Worm (Caenorhabditis elegans) whole organism, midembryonic: ENCODE results near the gene dao-2.

Experiments
- T22C8.4 ChIP-seq: fragments of 200-800 bp; sonication (Bioruptor generic); IDR thresholded peaks from 2 replicates; pipeline ENCODE4 v1.3.6; 2022; ENCODE audit warnings: missing genetic modification characterization, missing compliant biosample characterization
- cog-1 ChIP-seq: sonication (generic microtip); optimal IDR thresholded peaks from 2 replicates; lab custom pipeline; 2016; ENCODE audit warnings: missing genetic modification characterization, missing compliant biosample characterization
- flt-1 ChIP-seq: fragments of 200-800 bp; sonication (Bioruptor generic); IDR thresholded peaks from 2 replicates; pipeline ENCODE4 v1.3.6; 2022; ENCODE audit warnings: missing genetic modification characterization, missing compliant biosample characterization
- klf-2 ChIP-seq: fragments of 200-800 bp; sonication (Bioruptor generic); conservative IDR thresholded peaks from 2 replicates; pipeline ENCODE4 v1.3.6; 2022; ENCODE audit warnings: missing genetic modification reagents, missing genetic modification characterization, missing compliant biosample characterization
- med-1 ChIP-seq: sonication (generic microtip); optimal IDR thresholded peaks from 2 replicates; lab custom pipeline; 2017; ENCODE audit warnings: missing genetic modification characterization, mild to moderate bottlenecking, missing compliant biosample characterization, antibody characterized with exemption, missing genetic modification reagents; ENCODE audit not compliant: insufficient read depth
- ref-1 ChIP-seq: fragments of 200-800 bp; sonication (Bioruptor generic); conservative IDR thresholded peaks from 2 replicates; pipeline ENCODE4 v1.3.6; 2022; ENCODE audit warnings: missing genetic modification reagents, missing genetic modification characterization, missing compliant biosample characterization
- tab-1 ChIP-seq: fragments of 200-800 bp; sonication (Bioruptor generic); IDR thresholded peaks from 2 replicates; pipeline ENCODE4 v1.3.6; 2022; ENCODE audit warnings: missing genetic modification characterization, missing compliant biosample characterization
- ztf-23 ChIP-seq: fragments of 200-800 bp; sonication (Bioruptor generic); IDR thresholded peaks from 2 replicates; pipeline ENCODE4 v1.3.6; 2022; ENCODE audit warnings: missing genetic modification reagents, missing genetic modification characterization, missing compliant biosample characterization
- ztf-29 ChIP-seq: fragments of 200-800 bp; sonication (Bioruptor generic); IDR thresholded peaks from 2 replicates; pipeline ENCODE4 v1.3.6; 2022; ENCODE audit warnings: missing genetic modification reagents, missing genetic modification characterization, missing compliant biosample characterization

dao-2 gene

ce11 chrII:4560068-4560467 lies 2.7 kb upstream of the dao-2 start, which contains the start of gene M03A1.8:
Gene M03A1.8, plus strand, starts transcription at chrII:4560336.
- TF ChIP-seq flt-1 (no peak), med-1 (GFP tag; lab: Kevin White, UChicago) (no peak), ref-1 (GFP tag; lab: Robert Waterston, UW) (no peak), T22C8.4 (GFP tag; lab: Robert Waterston, UW) (no peak), cog-1 (tag; lab: Kevin White, UChicago) (no peak), tab-1 (no peak), ztf-23 (GFP tag; lab: Robert Waterston, UW) (no peak), klf-2 (no peak), ztf-29 (GFP tag; lab: Robert Waterston, UW) (no peak)

ce11 chrII:4565205-4565604 lies 2.5 kb downstream of the dao-2 start:
- TF ChIP-seq ztf-29 (GFP tag; lab: Robert Waterston, UW) (no peak), klf-2 (no peak), med-1 (GFP tag; lab: Kevin White, UChicago) (no peak), ref-1 (GFP tag; lab: Robert Waterston, UW) (no peak), T22C8.4 (GFP tag; lab: Robert Waterston, UW) (no peak), tab-1 (no peak), flt-1 (no peak), cog-1 (tag; lab: Kevin White, UChicago) (no peak), ztf-23 (GFP tag; lab: Robert Waterston, UW) (no peak)

- TF ChIP-seq tab-1: no peak
- TF ChIP-seq med-1 (GFP tag; lab: Kevin White, UChicago): no peak
- TF ChIP-seq flt-1: no peak
- no peak for TF ChIP-seq ztf-23 (GFP tag; lab: Robert Waterston, UW)
- no peak for TF ChIP-seq cog-1 (tag; lab: Kevin White, UChicago)
- TF ChIP-seq klf-2: no peak
- TF ChIP-seq ztf-29 (GFP tag; lab: Robert Waterston, UW): no peak
- TF ChIP-seq ref-1 (GFP tag; lab: Robert Waterston, UW): no peak
- no peak for TF ChIP-seq T22C8.4 (GFP tag; lab: Robert Waterston, UW)
Measured at ce11 chrII:4566237-4566636, 3.5 kb downstream of the dao-2 start.

- TF ChIP-seq ztf-23 (GFP tag; lab: Robert Waterston, UW): peak; percentile 54; the same call in 1 of the 2 replicates
- TF ChIP-seq ref-1 (GFP tag; lab: Robert Waterston, UW): no peak
- TF ChIP-seq flt-1: 0 out of 2 replicates have a peak, but pooled peaks have one; percentile 48
Measured at ce11 chrII:4571112-4571511, 8.4 kb downstream of the dao-2 start.

ce11 chrII:4571868-4572267 lies 9.1 kb downstream of the dao-2 start, which contains the start of gene vab-1:
Gene vab-1, plus strand, starts transcription at chrII:4572000.
- no peak for TF ChIP-seq flt-1

ce11 chrII:4572579-4572978 lies 9.8 kb downstream of the dao-2 start:
- no peak for TF ChIP-seq ztf-29 (GFP tag; lab: Robert Waterston, UW)
- no peak for TF ChIP-seq T22C8.4 (GFP tag; lab: Robert Waterston, UW)
- no peak for TF ChIP-seq cog-1 (tag; lab: Kevin White, UChicago)
- TF ChIP-seq tab-1: no peak
- no peak for TF ChIP-seq klf-2
- no peak for TF ChIP-seq ztf-23 (GFP tag; lab: Robert Waterston, UW)
- no peak for TF ChIP-seq med-1 (GFP tag; lab: Kevin White, UChicago)
- TF ChIP-seq ref-1 (GFP tag; lab: Robert Waterston, UW): no peak
- TF ChIP-seq flt-1: no peak

- no peak for TF ChIP-seq ztf-23 (GFP tag; lab: Robert Waterston, UW)
- TF ChIP-seq med-1 (GFP tag; lab: Kevin White, UChicago): no peak
- TF ChIP-seq cog-1 (tag; lab: Kevin White, UChicago): no peak
Measured at ce11 chrII:4573084-4573483, 10.3 kb downstream of the dao-2 start.

ce11 chrII:4574658-4575057 lies 11.9 kb downstream of the dao-2 start:
- TF ChIP-seq ref-1 (GFP tag; lab: Robert Waterston, UW) (no peak), cog-1 (tag; lab: Kevin White, UChicago) (no peak), klf-2 (no peak), T22C8.4 (GFP tag; lab: Robert Waterston, UW) (no peak), tab-1 (no peak), flt-1 (no peak), ztf-29 (GFP tag; lab: Robert Waterston, UW) (no peak), med-1 (GFP tag; lab: Kevin White, UChicago) (no peak), ztf-23 (GFP tag; lab: Robert Waterston, UW) (no peak)

- no peak for TF ChIP-seq cog-1 (tag; lab: Kevin White, UChicago)
- TF ChIP-seq ztf-23 (GFP tag; lab: Robert Waterston, UW): no peak
- TF ChIP-seq T22C8.4 (GFP tag; lab: Robert Waterston, UW): no peak
- no peak for TF ChIP-seq flt-1
- TF ChIP-seq klf-2: no peak
- no peak for TF ChIP-seq tab-1
- TF ChIP-seq med-1 (GFP tag; lab: Kevin White, UChicago): no peak
- no peak for TF ChIP-seq ref-1 (GFP tag; lab: Robert Waterston, UW)
- TF ChIP-seq ztf-29 (GFP tag; lab: Robert Waterston, UW): no peak
Measured at ce11 chrII:4575579-4575978, 12.8 kb downstream of the dao-2 start.

- no peak for TF ChIP-seq med-1 (GFP tag; lab: Kevin White, UChicago)
Measured at ce11 chrII:4577391-4577790, 14.6 kb downstream of the dao-2 start.

ce11 chrII:4579375-4579774 lies 16.6 kb downstream of the dao-2 start:
- TF ChIP-seq med-1 (GFP tag; lab: Kevin White, UChicago) (no peak), ztf-23 (GFP tag; lab: Robert Waterston, UW) (no peak), T22C8.4 (GFP tag; lab: Robert Waterston, UW) (no peak), ref-1 (GFP tag; lab: Robert Waterston, UW) (no peak), ztf-29 (GFP tag; lab: Robert Waterston, UW) (no peak), cog-1 (tag; lab: Kevin White, UChicago) (no peak), klf-2 (no peak), tab-1 (no peak), flt-1 (no peak)
